Worm (Caenorhabditis elegans): ENCODE data around the gene F39E9.14.

- no peak for TF ChIP-seq gmeb-1 (tag; optimal IDR thresholded peaks at IDR 0.05)
- no peak for TF ChIP-seq nhr-21 (tag; optimal IDR thresholded peaks at IDR 0.05)
- TF ChIP-seq mdl-1 (tag; optimal IDR thresholded peaks at IDR 0.05): no peak
- TF ChIP-seq ceh-16 (tag; optimal IDR thresholded peaks at IDR 0.05): no peak
- no peak for TF ChIP-seq lin-13 (GFP tag; optimal IDR thresholded peaks at IDR 0.05)
- no peak for TF ChIP-seq zag-1 (tag; optimal IDR thresholded peaks at IDR 0.05)
- no peak for TF ChIP-seq egl-27 (tag; optimal IDR thresholded peaks at IDR 0.05)
- TF ChIP-seq dmd-4 (tag; optimal IDR thresholded peaks at IDR 0.05): no peak
- no peak for TF ChIP-seq ztf-11 (tag; optimal IDR thresholded peaks at IDR 0.05)
- no peak for TF ChIP-seq skn-1 (tag; optimal IDR thresholded peaks at IDR 0.05)
- no peak for TF ChIP-seq lsy-2 (tag; optimal IDR thresholded peaks at IDR 0.05)
- no peak for TF ChIP-seq blmp-1 (tag; optimal IDR thresholded peaks at IDR 0.05; ENCODE audit: insufficient read depth)
- no peak for TF ChIP-seq nhr-6 (tag; optimal IDR thresholded peaks at IDR 0.05)
- TF ChIP-seq ZK546.5 (tag; optimal IDR thresholded peaks at IDR 0.05): no peak
Observed at ce11 chrII:3327104-3327503, 36.7 kb upstream of the F39E9.14 start, which contains the start of gene Y46D2A.3.

All from whole organism, L2 larva.